Fruit fly (Drosophila melanogaster) whole organism, pupa: ENCODE measurements around the gene CG31729.

ENCODE experiments used
- CG34367 ChIP-seq: fragments of 200-800 bp; sonication (Bioruptor generic); optimal IDR thresholded peaks from 2 replicates; lab custom pipeline; 2018; ENCODE audit warnings: missing biosample characterization, mild to moderate bottlenecking, missing genetic modification characterization
- Pif1B ChIP-seq: fragments of 200-800 bp; sonication (Bioruptor generic); optimal IDR thresholded peaks from 3 replicates; lab custom pipeline; 2016; ENCODE audit warnings: missing biosample characterization, missing genetic modification characterization

dm6 chr2L:13291960-13292487, 2.2 kb downstream of the CG31729 start:
- TF ChIP-seq CG34367 (tag; lab: Kevin White, UChicago), result no peak
- no peak for TF ChIP-seq Pif1B (GFP tag; lab: Kevin White, UChicago)
